Worm (Caenorhabditis elegans) whole organism, L2 larva: ENCODE measurements around the gene K01D12.10.

ENCODE experiments used
- R02D3.7 ChIP-seq: fragments of 150-350 bp; optimal IDR thresholded peaks from 2 replicates; lab custom pipeline; 2014; ENCODE audit warnings: missing biosample characterization, missing genetic modification characterization
- Y55F3AM.14 ChIP-seq: fragments of 200-800 bp; sonication (Bioruptor generic); optimal IDR thresholded peaks from 2 replicates; lab custom pipeline; 2018; ENCODE audit warnings: mild to moderate bottlenecking, missing genetic modification characterization, missing compliant biosample characterization
- alr-1 ChIP-seq: fragments of 150-350 bp; optimal IDR thresholded peaks from 2 replicates; lab custom pipeline; 2014; ENCODE audit warnings: missing biosample characterization, missing genetic modification characterization
- aly-2 ChIP-seq: fragments of 150-350 bp; optimal IDR thresholded peaks from 2 replicates; lab custom pipeline; 2014; ENCODE audit warnings: missing biosample characterization, missing genetic modification characterization
- blmp-1 ChIP-seq: sonication (generic microtip); optimal IDR thresholded peaks from 2 replicates; lab custom pipeline; 2017; ENCODE audit warnings: missing genetic modification characterization, mild to moderate bottlenecking, missing compliant biosample characterization, antibody characterized with exemption, moderate library complexity; ENCODE audit not compliant: insufficient read depth
- crh-2 ChIP-seq: sonication (generic microtip); optimal IDR thresholded peaks from 2 replicates; lab custom pipeline; 2017; ENCODE audit warnings: missing biosample characterization, missing genetic modification characterization
- dmd-4 ChIP-seq: sonication (generic microtip); optimal IDR thresholded peaks from 2 replicates; lab custom pipeline; 2017; ENCODE audit warnings: missing biosample characterization, missing genetic modification characterization
- elt-1 ChIP-seq: fragments of 150-350 bp; optimal IDR thresholded peaks from 2 replicates; lab custom pipeline; 2014; ENCODE audit warnings: missing biosample characterization, missing genetic modification characterization
- elt-3 ChIP-seq: sonication (generic microtip); optimal IDR thresholded peaks from 2 replicates; lab custom pipeline; 2017; ENCODE audit warnings: missing biosample characterization, missing genetic modification characterization
- fos-1 ChIP-seq: fragments of 150-350 bp; optimal IDR thresholded peaks from 2 replicates; lab custom pipeline; 2014; ENCODE audit warnings: missing biosample characterization, missing genetic modification characterization
- gmeb-1 ChIP-seq: fragments of 150-350 bp; optimal IDR thresholded peaks from 2 replicates; lab custom pipeline; 2014; ENCODE audit warnings: missing biosample characterization, missing genetic modification characterization
- lin-13 ChIP-seq: fragments of 150-350 bp; optimal IDR thresholded peaks from 2 replicates; lab custom pipeline; 2014; ENCODE audit warnings: missing biosample characterization, missing genetic modification reagents, missing genetic modification characterization
- lsy-2 ChIP-seq, 2 experiments: fragments of 150-350 bp in 1 of 2; sonication (generic microtip) in 1 of 2; optimal IDR thresholded peaks; 2 replicates each; lab custom pipeline; 2014 to 2017; ENCODE audit warnings: missing biosample characterization in 2 of 2, missing genetic modification characterization in 2 of 2
- mab-5 ChIP-seq: fragments of 150-350 bp; optimal IDR thresholded peaks from 2 replicates; lab custom pipeline; 2014; ENCODE audit warnings: missing biosample characterization, missing genetic modification characterization
- mbf-1 ChIP-seq: sonication (generic microtip); optimal IDR thresholded peaks from 2 replicates; lab custom pipeline; 2017; ENCODE audit warnings: missing biosample characterization, missing genetic modification characterization
- mdl-1 ChIP-seq, 2 experiments: fragments of 150-350 bp in 1 of 2; sonication (generic microtip) in 1 of 2; optimal IDR thresholded peaks; 2 replicates each; lab custom pipeline; 2017; ENCODE audit warnings: missing biosample characterization in 2 of 2, missing genetic modification characterization in 2 of 2
- nhr-10 ChIP-seq: sonication (generic microtip); optimal IDR thresholded peaks from 2 replicates; lab custom pipeline; 2017; ENCODE audit warnings: missing biosample characterization, missing genetic modification characterization
- nhr-11 ChIP-seq: fragments of 150-350 bp; optimal IDR thresholded peaks from 2 replicates; lab custom pipeline; 2014; ENCODE audit warnings: missing biosample characterization, missing genetic modification characterization
- nhr-12 ChIP-seq: fragments of 150-350 bp; optimal IDR thresholded peaks from 2 replicates; lab custom pipeline; 2014; ENCODE audit warnings: missing biosample characterization, missing genetic modification characterization
- nhr-21 ChIP-seq: fragments of 150-350 bp; optimal IDR thresholded peaks from 2 replicates; lab custom pipeline; 2014; ENCODE audit warnings: missing biosample characterization, missing genetic modification characterization
- nhr-23 ChIP-seq: fragments of 150-350 bp; optimal IDR thresholded peaks from 2 replicates; lab custom pipeline; 2014; ENCODE audit warnings: missing biosample characterization, missing genetic modification reagents, missing genetic modification characterization
- nhr-237 ChIP-seq: fragments of 150-350 bp; optimal IDR thresholded peaks from 2 replicates; lab custom pipeline; 2014; ENCODE audit warnings: missing biosample characterization, missing genetic modification characterization
- nhr-25 ChIP-seq: fragments of 150-350 bp; sonication (generic microtip); optimal IDR thresholded peaks from 3 replicates; lab custom pipeline; 2014; ENCODE audit warnings: missing biosample characterization, missing genetic modification characterization
- nhr-77 ChIP-seq: fragments of 150-350 bp; optimal IDR thresholded peaks from 2 replicates; lab custom pipeline; 2014; ENCODE audit warnings: missing biosample characterization, missing genetic modification characterization
- peb-1 ChIP-seq: fragments of 150-350 bp; optimal IDR thresholded peaks from 2 replicates; lab custom pipeline; 2014; ENCODE audit warnings: missing biosample characterization, missing genetic modification characterization
- sem-4 ChIP-seq: fragments of 150-350 bp; optimal IDR thresholded peaks from 2 replicates; lab custom pipeline; 2014; ENCODE audit warnings: missing biosample characterization, missing genetic modification reagents, missing genetic modification characterization
- skn-1 ChIP-seq: sonication (generic microtip); optimal IDR thresholded peaks from 2 replicates; lab custom pipeline; 2017; ENCODE audit warnings: missing biosample characterization, missing genetic modification characterization
- sma-3 ChIP-seq: sonication (generic microtip); optimal IDR thresholded peaks from 2 replicates; lab custom pipeline; 2016; ENCODE audit warnings: missing genetic modification reagents, missing genetic modification characterization, missing compliant biosample characterization
- sma-9 ChIP-seq, 2 experiments: fragments of 150-350 bp in 1 of 2; sonication (generic microtip) in 1 of 2; optimal IDR thresholded peaks; 2 replicates each; lab custom pipeline; 2014 to 2016; ENCODE audit warnings: missing genetic modification characterization in 2 of 2, mild to moderate bottlenecking in 1 of 2, missing biosample characterization in 1 of 2, missing compliant biosample characterization in 1 of 2, missing genetic modification reagents in 1 of 2, moderate library complexity in 1 of 2
- unc-39 ChIP-seq: fragments of 150-350 bp; optimal IDR thresholded peaks from 2 replicates; lab custom pipeline; 2014; ENCODE audit warnings: missing biosample characterization, missing genetic modification characterization
- unc-55 ChIP-seq: fragments of 150-350 bp; sonication (generic microtip); optimal IDR thresholded peaks from 3 replicates; lab custom pipeline; 2014; ENCODE audit warnings: missing biosample characterization, missing genetic modification reagents, missing genetic modification characterization
- unc-62 ChIP-seq: fragments of 150-350 bp; optimal IDR thresholded peaks from 2 replicates; lab custom pipeline; 2014; ENCODE audit warnings: missing biosample characterization, missing genetic modification reagents, missing genetic modification characterization
- zag-1 ChIP-seq: fragments of 150-350 bp; optimal IDR thresholded peaks from 2 replicates; lab custom pipeline; 2014; ENCODE audit warnings: missing biosample characterization, missing genetic modification characterization
- ztf-11 ChIP-seq: sonication (generic microtip); optimal IDR thresholded peaks from 2 replicates; lab custom pipeline; 2017; ENCODE audit warnings: missing biosample characterization, missing genetic modification characterization

The K01D12.10 gene

DNA sequence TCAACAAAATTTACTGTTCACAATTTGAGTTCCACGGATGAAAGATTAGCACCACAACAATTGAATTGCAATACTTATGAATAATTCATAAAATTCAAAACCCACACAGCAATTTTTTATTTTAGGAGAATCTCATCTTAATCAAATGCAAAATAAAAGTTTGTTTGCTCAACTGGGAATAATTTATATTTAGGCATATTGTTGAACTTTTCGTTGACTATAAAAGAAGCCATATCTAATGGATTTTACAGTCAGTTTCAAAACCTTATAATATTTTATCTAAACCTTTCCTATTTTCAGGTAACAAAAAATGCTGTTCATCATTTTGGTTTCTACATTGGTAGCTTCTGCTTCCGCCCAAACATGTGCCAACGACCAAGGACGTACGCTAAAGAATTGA, 12.3 kb downstream of the K01D12.10 start, which contains the start of gene C54D10.3:
C54D10.3 (plus strand) TSS at position 301 of the 400 bp plus-strand sequence.
- TF ChIP-seq skn-1 (no peak), elt-3 (tag; lab: Kevin White, UChicago) (no peak), nhr-11 (tag; lab: Kevin White, UChicago) (no peak), nhr-10 (tag; lab: Kevin White, UChicago) (no peak)

DNA sequence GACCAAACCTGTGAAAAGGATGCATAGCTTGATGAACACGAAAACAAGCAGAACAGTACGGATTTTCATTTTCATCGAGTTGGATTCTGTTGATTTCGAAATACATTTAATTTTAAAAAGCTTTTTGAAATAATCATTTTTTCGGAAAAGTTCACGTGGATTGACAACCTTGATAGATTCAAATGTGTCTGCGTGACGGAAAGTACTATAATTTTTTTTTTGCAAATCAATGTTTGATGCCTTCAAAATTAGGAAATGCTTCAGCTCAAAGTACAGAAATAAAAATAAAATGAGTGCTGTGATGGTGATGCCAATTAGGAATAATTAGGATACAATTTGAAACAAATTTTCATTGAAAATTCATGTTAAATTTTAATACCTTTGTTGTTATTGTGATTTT, 14.8 kb downstream of the K01D12.10 start, which contains the start of gene C54D10.4:
C54D10.4 (minus strand) TSS at position 101 of the 400 bp plus-strand sequence.
- TF ChIP-seq nhr-23 (no peak), dmd-4 (tag; lab: Kevin White, UChicago) (no peak), sma-3 (no peak), sem-4 (no peak), mbf-1 (tag; lab: Kevin White, UChicago) (no peak), nhr-237 (no peak), nhr-21 (tag; lab: Kevin White, UChicago) (no peak), alr-1 (tag; lab: Kevin White, UChicago) (no peak), unc-55 (GFP tag; lab: Kevin White, UChicago) (no peak), gmeb-1 (tag; lab: Kevin White, UChicago) (no peak), elt-1 (tag; lab: Kevin White, UChicago) (no peak), mab-5 (no peak), sma-9 (GFP tag; optimal IDR thresholded peaks at IDR 0.05; lab: Kevin White, UChicago) (no peak), sma-9 (tag; optimal IDR thresholded peaks at IDR 0.05; lab: Kevin White, UChicago) (no peak), peb-1 (tag; lab: Kevin White, UChicago) (no peak), zag-1 (no peak), nhr-10 (tag; lab: Kevin White, UChicago) (no peak)

DNA sequence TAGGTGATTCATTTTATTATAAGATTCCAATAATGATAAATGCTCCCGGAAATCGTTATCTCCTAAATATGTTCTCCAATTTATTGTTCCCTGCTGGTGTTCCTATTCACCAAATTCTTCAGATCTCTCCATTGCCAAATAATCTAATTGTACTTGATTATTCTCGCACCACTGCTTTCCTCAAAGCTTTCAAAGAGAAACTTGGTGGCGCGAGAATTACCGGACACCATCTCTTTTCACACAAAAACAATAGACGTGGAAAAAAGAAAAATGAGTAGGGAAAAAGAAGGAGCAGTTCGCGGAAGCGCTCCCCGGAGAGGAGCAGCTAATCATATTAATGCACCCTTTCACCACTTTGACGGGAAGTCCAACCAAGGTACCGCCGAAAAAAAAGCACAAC, 15.3 kb downstream of the K01D12.10 start:
- no peak for TF ChIP-seq skn-1
- no peak for TF ChIP-seq nhr-11 (tag; lab: Kevin White, UChicago)
- no peak for TF ChIP-seq lin-13 (GFP tag; lab: Kevin White, UChicago)
- no peak for TF ChIP-seq nhr-12
- TF ChIP-seq blmp-1: no peak
- TF ChIP-seq sma-9 (GFP tag; optimal IDR thresholded peaks at IDR 0.05; lab: Kevin White, UChicago): no peak
- no peak for TF ChIP-seq sma-9 (tag; optimal IDR thresholded peaks at IDR 0.05; lab: Kevin White, UChicago)
- TF ChIP-seq lsy-2 (tag; optimal IDR thresholded peaks at IDR 0.05; lab: Kevin White, UChicago): no peak
- TF ChIP-seq nhr-10 (tag; lab: Kevin White, UChicago): no peak
- no peak for TF ChIP-seq aly-2
- TF ChIP-seq nhr-23: no peak
- no peak for TF ChIP-seq unc-62
- TF ChIP-seq nhr-25 (tag; lab: Kevin White, UChicago): no peak
- TF ChIP-seq mdl-1 (tag; optimal IDR thresholded peaks at IDR 0.05; lab: Kevin White, UChicago): no peak
- no peak for TF ChIP-seq sem-4

DNA sequence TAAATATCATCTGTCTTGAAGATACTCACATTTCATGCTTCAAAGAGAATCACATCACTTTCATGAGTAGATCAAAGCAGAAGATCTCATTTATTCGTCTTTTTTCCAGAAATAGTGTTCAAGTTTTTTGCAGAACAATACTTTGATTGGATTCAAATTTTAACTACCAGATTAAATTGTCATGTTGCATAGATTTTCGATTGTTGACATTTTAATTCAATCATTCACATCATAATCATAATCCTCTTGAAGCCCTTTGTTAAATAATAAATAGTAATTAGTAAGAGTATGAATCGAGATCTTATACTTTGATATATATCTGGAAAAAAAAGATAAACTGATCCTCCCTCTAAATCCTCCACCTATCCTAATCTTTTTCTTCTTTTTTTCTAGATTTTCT, 21.8 kb downstream of the K01D12.10 start:
- TF ChIP-seq nhr-23: no peak
- no peak for TF ChIP-seq crh-2 (tag; lab: Kevin White, UChicago)

DNA sequence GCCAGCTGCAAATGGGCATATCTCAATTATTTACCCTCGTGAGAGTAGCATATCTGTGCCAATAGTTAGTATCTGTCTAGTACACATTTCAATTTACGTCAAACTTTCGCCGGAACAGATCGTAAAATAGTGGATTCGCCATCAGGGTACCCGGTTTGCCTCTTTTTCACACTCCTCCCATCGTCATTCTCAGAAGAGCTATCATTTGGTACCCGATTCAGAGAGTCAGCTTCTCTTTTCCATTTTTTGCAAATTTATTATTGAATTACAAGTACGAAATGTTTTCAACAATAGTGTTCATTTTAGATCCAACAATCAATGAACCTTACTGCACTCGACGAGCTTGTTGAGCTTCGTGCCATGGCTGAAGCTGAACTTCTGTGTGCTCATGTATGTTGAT, 23.0 kb downstream of the K01D12.10 start, which contains the start of gene C54D10.5:
C54D10.5 (plus strand) TSS at position 301 of the 400 bp plus-strand sequence.
- TF ChIP-seq Y55F3AM.14 (GFP tag; lab: Kevin White, UChicago): no peak
- TF ChIP-seq sma-9 (GFP tag; optimal IDR thresholded peaks at IDR 0.05; lab: Kevin White, UChicago): no peak
- TF ChIP-seq sma-9 (tag; optimal IDR thresholded peaks at IDR 0.05; lab: Kevin White, UChicago): no peak
- no peak for TF ChIP-seq ztf-11 (tag; lab: Kevin White, UChicago)
- no peak for TF ChIP-seq nhr-77 (tag; lab: Kevin White, UChicago)
- no peak for TF ChIP-seq sem-4
- no peak for TF ChIP-seq R02D3.7 (tag; lab: Kevin White, UChicago)
- TF ChIP-seq unc-39: no peak
- no peak for TF ChIP-seq fos-1 (tag; lab: Kevin White, UChicago)
- TF ChIP-seq lin-13 (GFP tag; lab: Kevin White, UChicago): no peak
- no peak for TF ChIP-seq sma-3
- no peak for TF ChIP-seq unc-55 (GFP tag; lab: Kevin White, UChicago)
- TF ChIP-seq, all 48 proteins: peak for 0
